Worm (Caenorhabditis elegans) whole organism, L1 larva: ENCODE results near the gene F20G2.1.

Experiments used
- C16A3.4 ChIP-seq: fragments of 150-350 bp; optimal IDR thresholded peaks from 2 replicates; lab custom pipeline; 2014; ENCODE audit warnings: missing biosample characterization, missing genetic modification characterization
- ces-1 ChIP-seq: fragments of 150-350 bp; optimal IDR thresholded peaks from 2 replicates; lab custom pipeline; 2014; ENCODE audit warnings: missing biosample characterization, missing genetic modification reagents, missing genetic modification characterization
- dpl-1 ChIP-seq, 3 experiments: fragments of 150-350 bp in 2 of 3; sonication (generic microtip) in 1 of 3; optimal IDR thresholded peaks; 2 replicates each; lab custom pipeline; 2014 to 2017; ENCODE audit warnings: missing biosample characterization in 3 of 3, missing genetic modification characterization in 3 of 3, missing genetic modification reagents in 3 of 3
- dsc-1 ChIP-seq: sonication (generic microtip); optimal IDR thresholded peaks from 2 replicates; lab custom pipeline; 2016; ENCODE audit warnings: mild to moderate bottlenecking, missing genetic modification characterization, missing compliant biosample characterization
- efl-1 ChIP-seq, 4 experiments: fragments of 150-350 bp; optimal IDR thresholded peaks in 3 of 4; peaks in 1 of 4; 1 replicate in 1 of 4; 2 replicates in 3 of 4; lab custom pipeline; 2014; ENCODE audit warnings: missing biosample characterization in 2 of 4, missing genetic modification characterization in 2 of 4, missing genetic modification reagents in 2 of 4
- elt-2 ChIP-seq: sonication (generic microtip); optimal IDR thresholded peaks from 2 replicates; lab custom pipeline; 2016; ENCODE audit warnings: missing genetic modification characterization, mild to moderate bottlenecking, inconsistent platforms, missing compliant biosample characterization, missing genetic modification reagents
- elt-3 ChIP-seq, 6 experiments: fragments of 150-350 bp in 1 of 6; sonication (generic microtip); optimal IDR thresholded peaks; 2 replicates each; lab custom pipeline; 2017 to 2018; ENCODE audit warnings: missing biosample characterization in 6 of 6, missing genetic modification characterization in 6 of 6, inconsistent platforms in 1 of 6
- fkh-10 ChIP-seq: sonication (generic microtip); optimal IDR thresholded peaks from 2 replicates; lab custom pipeline; 2017; ENCODE audit warnings: missing biosample characterization, missing genetic modification reagents, missing genetic modification characterization
- fkh-4 ChIP-seq: sonication (generic microtip); optimal IDR thresholded peaks from 2 replicates; lab custom pipeline; 2016; ENCODE audit warnings: missing compliant biosample characterization, missing genetic modification characterization, borderline replicate concordance
- hlh-4 ChIP-seq: sonication (generic microtip); optimal IDR thresholded peaks from 2 replicates; lab custom pipeline; 2016; ENCODE audit warnings: mild to moderate bottlenecking, missing genetic modification characterization, missing compliant biosample characterization
- hpl-2 ChIP-seq: fragments of 150-350 bp; optimal IDR thresholded peaks from 2 replicates; lab custom pipeline; 2014; ENCODE audit warnings: missing biosample characterization, missing genetic modification reagents, missing genetic modification characterization
- lin-15B ChIP-seq: fragments of 150-350 bp; sonication (generic microtip); optimal IDR thresholded peaks from 3 replicates; lab custom pipeline; 2014; ENCODE audit warnings: missing biosample characterization, missing genetic modification characterization
- mdl-1 ChIP-seq, 2 experiments: fragments of 150-350 bp; optimal IDR thresholded peaks; 2 replicates each; lab custom pipeline; 2014 to 2017; ENCODE audit warnings: missing biosample characterization in 2 of 2, missing genetic modification characterization in 2 of 2, inconsistent platforms in 1 of 2
- mep-1 ChIP-seq: fragments of 150-350 bp; optimal IDR thresholded peaks from 2 replicates; lab custom pipeline; 2014; ENCODE audit warnings: missing biosample characterization, missing genetic modification characterization
- nhr-19 ChIP-seq: fragments of 200-800 bp; sonication (Bioruptor generic); conservative IDR thresholded peaks from 2 replicates; pipeline ENCODE4 v1.3.6; 2022; ENCODE audit warnings: missing genetic modification characterization, missing compliant biosample characterization
- nhr-20 ChIP-seq: sonication (generic microtip); optimal IDR thresholded peaks from 2 replicates; lab custom pipeline; 2016; ENCODE audit warnings: mild to moderate bottlenecking, missing genetic modification characterization, missing compliant biosample characterization
- nhr-237 ChIP-seq: fragments of 150-350 bp; optimal IDR thresholded peaks from 2 replicates; lab custom pipeline; 2014; ENCODE audit warnings: missing biosample characterization, missing genetic modification characterization
- nhr-28 ChIP-seq: fragments of 150-350 bp; optimal IDR thresholded peaks from 2 replicates; lab custom pipeline; 2014; ENCODE audit warnings: missing biosample characterization, missing genetic modification characterization
- nhr-84 ChIP-seq: sonication (generic microtip); optimal IDR thresholded peaks from 2 replicates; lab custom pipeline; 2017; ENCODE audit warnings: missing biosample characterization, missing genetic modification characterization
- nhr-85 ChIP-seq: sonication (generic microtip); peaks from one replicate; lab custom pipeline; 2016; ENCODE audit warnings: missing genetic modification characterization, inconsistent platforms, missing compliant biosample characterization
- pax-3 ChIP-seq: fragments of 200-800 bp; sonication (Bioruptor generic); optimal IDR thresholded peaks from 2 replicates; lab custom pipeline; 2018; ENCODE audit warnings: mild to moderate bottlenecking, missing genetic modification characterization, moderate library complexity, missing compliant biosample characterization
- skn-1 ChIP-seq: fragments of 150-350 bp; optimal IDR thresholded peaks from 2 replicates; lab custom pipeline; 2014; ENCODE audit warnings: missing biosample characterization, missing genetic modification characterization
- tbx-2 ChIP-seq: sonication (generic microtip); optimal IDR thresholded peaks from 2 replicates; lab custom pipeline; 2016; ENCODE audit warnings: missing genetic modification characterization, missing compliant biosample characterization
- tlp-1 ChIP-seq: fragments of 150-350 bp; optimal IDR thresholded peaks from 2 replicates; lab custom pipeline; 2014; ENCODE audit warnings: missing biosample characterization, missing genetic modification characterization
- unc-130 ChIP-seq: fragments of 150-350 bp; optimal IDR thresholded peaks from 2 replicates; lab custom pipeline; 2017; ENCODE audit warnings: missing biosample characterization, missing genetic modification characterization, inconsistent platforms
- unc-62 ChIP-seq: fragments of 150-350 bp; optimal IDR thresholded peaks from 2 replicates; lab custom pipeline; 2014; ENCODE audit warnings: missing biosample characterization, missing genetic modification reagents, missing genetic modification characterization
- unc-98 ChIP-seq: fragments of 200-800 bp; sonication (Bioruptor generic); IDR thresholded peaks from 2 replicates; pipeline ENCODE4 v1.3.6; 2022; ENCODE audit warnings: missing genetic modification characterization, missing compliant biosample characterization
- zag-1 ChIP-seq: fragments of 150-350 bp; optimal IDR thresholded peaks from 2 replicates; lab custom pipeline; 2014; ENCODE audit warnings: missing biosample characterization, missing genetic modification characterization
- zip-4 ChIP-seq: fragments of 200-800 bp; sonication (Bioruptor generic); optimal IDR thresholded peaks from 2 replicates; lab custom pipeline; 2018; ENCODE audit warnings: mild to moderate bottlenecking, missing genetic modification characterization, moderate library complexity, missing compliant biosample characterization

Gene F20G2.1

ce11 chrV:13756359-13757091, 3.1 kb upstream of the F20G2.1 start, which contains the start of gene F20G2.2 (continued):
- TF ChIP-seq nhr-28 (tag; lab: Kevin White, UChicago): no peak

DNA sequence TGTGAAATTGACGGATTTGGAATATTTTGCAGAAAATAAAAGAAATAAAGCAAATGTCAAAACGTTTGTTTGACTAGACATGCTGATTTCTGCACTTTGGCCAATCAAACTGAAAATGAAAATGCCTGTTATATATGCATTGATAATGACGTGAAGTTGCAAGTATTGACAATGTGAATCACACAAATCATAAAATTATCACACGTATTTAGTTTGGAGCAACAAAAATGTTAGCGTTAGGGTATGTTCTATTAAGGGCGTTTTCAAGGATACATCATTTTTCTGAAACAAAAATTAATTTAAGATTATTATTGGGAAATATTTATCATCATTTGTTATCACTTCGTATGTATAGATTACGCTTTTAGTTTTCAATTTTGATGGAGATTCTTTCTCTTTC, 1.6 kb downstream of the F20G2.1 start, which contains the start of gene cld-9:
TSS of gene cld-9 (minus strand) at position 81 of the 400 bp plus-strand sequence.
- TF ChIP-seq elt-2 (tag; lab: Kevin White, UChicago): peak; percentile 41
- no peak for TF ChIP-seq hlh-4
- TF ChIP-seq dsc-1 (tag; lab: Kevin White, UChicago): no peak
- TF ChIP-seq mdl-1 (tag; optimal IDR thresholded peaks at IDR 0.05; lab: Kevin White, UChicago): no peak
- TF ChIP-seq unc-62 (GFP tag; lab: Kevin White, UChicago): no peak

ce11 chrV:13748658-13749057, 4.7 kb downstream of the F20G2.1 start, which contains the start of gene F35E12.10:
F35E12.10 (minus strand) TSS chrV:13748758.
- TF ChIP-seq C16A3.4 (tag; lab: Kevin White, UChicago) (no peak), nhr-84 (tag; lab: Kevin White, UChicago) (no peak), hpl-2 (GFP tag; lab: Kevin White, UChicago) (no peak), nhr-19 (GFP tag; lab: Robert Waterston, UW) (no peak)

- TF ChIP-seq efl-1 (optimal IDR thresholded peaks at IDR 0.05; lab: Kevin White, UChicago) (no peak), efl-1 (GFP tag; optimal IDR thresholded peaks at IDR 0.05 in 1 of 2; lab: Kevin White, UChicago) (no peak), pax-3 (tag; lab: Kevin White, UChicago) (peak; percentile 55), mep-1 (tag; lab: Kevin White, UChicago) (no peak), unc-130 (tag; lab: Kevin White, UChicago) (no peak), fkh-4 (no peak), elt-3 (tag; optimal IDR thresholded peaks at IDR 0.05; lab: Kevin White, UChicago) (no peak), skn-1 (tag; lab: Kevin White, UChicago) (no peak), elt-2 (tag; lab: Kevin White, UChicago) (peak; percentile 78), zip-4 (GFP tag; lab: Kevin White, UChicago) (no peak), ces-1 (no peak)
Measured at ce11 chrV:13744901-13745300, 8.5 kb downstream of the F20G2.1 start, which contains the start of gene F35E12.9. F35E12.9 (minus strand) TSS chrV:13745127.

- TF ChIP-seq lin-15B (tag; lab: Kevin White, UChicago): no peak
- peak; percentile 3 for TF ChIP-seq pax-3 (tag; lab: Kevin White, UChicago)
- peak; percentile 21 for TF ChIP-seq nhr-20 (tag; lab: Kevin White, UChicago)
- TF ChIP-seq efl-1 (optimal IDR thresholded peaks at IDR 0.05; lab: Kevin White, UChicago): no peak
- TF ChIP-seq efl-1 (GFP tag; optimal IDR thresholded peaks at IDR 0.05 in 1 of 2; lab: Kevin White, UChicago): peak in 1 of 2 experiments; percentile 3
- TF ChIP-seq tlp-1 (tag; lab: Kevin White, UChicago): no peak
- no peak for TF ChIP-seq tbx-2 (tag; lab: Kevin White, UChicago)
- TF ChIP-seq elt-2 (tag; lab: Kevin White, UChicago): peak; percentile 67
- TF ChIP-seq unc-98 (GFP tag; lab: Robert Waterston, UW): no peak
- no peak for TF ChIP-seq fkh-4
- no peak for TF ChIP-seq dpl-1 (GFP tag; optimal IDR thresholded peaks at IDR 0.05; lab: Kevin White, UChicago)
- no peak for TF ChIP-seq nhr-237
Measured at ce11 chrV:13739901-13740300, 13.5 kb downstream of the F20G2.1 start.

DNA sequence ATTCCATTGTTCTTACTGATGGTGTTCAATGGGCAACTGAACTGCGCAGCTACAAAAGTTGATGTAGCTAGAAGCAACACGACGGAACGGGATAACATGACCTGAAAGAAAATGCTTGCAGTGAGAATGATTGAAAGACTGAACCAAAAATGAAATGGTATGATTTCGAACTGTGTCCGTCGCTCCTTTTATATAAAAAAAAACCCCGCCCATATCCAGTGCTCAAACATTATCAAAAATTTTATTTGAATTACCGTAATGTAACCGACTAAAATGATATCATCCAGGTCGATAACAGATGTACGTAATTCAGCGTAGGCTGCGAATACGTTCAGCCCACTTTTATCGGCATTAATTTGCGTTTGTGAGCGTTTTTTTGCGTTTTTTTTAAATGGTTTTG, 15.0 kb downstream of the F20G2.1 start, which contains the start of gene irg-5:
TSS of gene irg-5 (minus strand) at position 101 of the 400 bp plus-strand sequence.
- no peak for TF ChIP-seq fkh-10 (GFP tag; lab: Kevin White, UChicago)
- no peak for TF ChIP-seq mdl-1 (tag; optimal IDR thresholded peaks at IDR 0.05; lab: Kevin White, UChicago)
- TF ChIP-seq nhr-85: no peak
- TF ChIP-seq zag-1 (tag; lab: Kevin White, UChicago): no peak
